Worm (Caenorhabditis elegans) whole organism, late embryonic: Measurements from ENCODE around the gene F44A6.4.

Experiments used
- C08G9.2 ChIP-seq: sonication (generic microtip); optimal IDR thresholded peaks from 2 replicates; lab custom pipeline; 2016; ENCODE audit warnings: mild to moderate bottlenecking, missing genetic modification characterization, moderate library complexity, missing compliant biosample characterization
- T23F11.4 ChIP-seq: fragments of 200-800 bp; sonication (Bioruptor generic); optimal IDR thresholded peaks from 2 replicates; lab custom pipeline; 2018; ENCODE audit warnings: mild to moderate bottlenecking, missing genetic modification characterization, missing compliant biosample characterization
- ceh-19 ChIP-seq: fragments of 200-800 bp; sonication (Bioruptor generic); optimal IDR thresholded peaks from 2 replicates; lab custom pipeline; 2018; ENCODE audit warnings: mild to moderate bottlenecking, missing genetic modification characterization, missing compliant biosample characterization
- ceh-22 ChIP-seq: sonication (generic microtip); optimal IDR thresholded peaks from 2 replicates; lab custom pipeline; 2017; ENCODE audit warnings: missing biosample characterization, missing genetic modification characterization
- ceh-31 ChIP-seq: sonication (generic microtip); optimal IDR thresholded peaks from 2 replicates; lab custom pipeline; 2016; ENCODE audit warnings: missing genetic modification characterization, missing compliant biosample characterization
- ceh-45 ChIP-seq: fragments of 200-800 bp; sonication (Bioruptor generic); IDR thresholded peaks from 2 replicates; pipeline ENCODE4 v1.3.6; 2022; ENCODE audit warnings: missing genetic modification reagents, missing genetic modification characterization, missing compliant biosample characterization
- ceh-6 ChIP-seq: fragments of 200-800 bp; sonication (Bioruptor generic); optimal IDR thresholded peaks from 2 replicates; lab custom pipeline; 2018; ENCODE audit warnings: mild to moderate bottlenecking, missing genetic modification characterization, missing compliant biosample characterization
- dmd-4 ChIP-seq: sonication (generic microtip); optimal IDR thresholded peaks from 2 replicates; lab custom pipeline; 2016; ENCODE audit warnings: borderline replicate concordance, missing genetic modification characterization, missing compliant biosample characterization
- elt-2 ChIP-seq: sonication (generic microtip); optimal IDR thresholded peaks from 2 replicates; lab custom pipeline; 2016; ENCODE audit warnings: missing genetic modification reagents, missing genetic modification characterization, missing compliant biosample characterization
- elt-4 ChIP-seq: sonication (generic microtip); optimal IDR thresholded peaks from 2 replicates; lab custom pipeline; 2016; ENCODE audit warnings: missing genetic modification characterization, missing compliant biosample characterization
- eyg-1 ChIP-seq: sonication (generic microtip); optimal IDR thresholded peaks from 2 replicates; lab custom pipeline; 2016; ENCODE audit warnings: missing genotype, missing genetic modification characterization, missing compliant biosample characterization
- fkh-6 ChIP-seq: sonication (generic microtip); optimal IDR thresholded peaks from 2 replicates; lab custom pipeline; 2016; ENCODE audit warnings: missing genetic modification characterization, missing compliant biosample characterization
- gmeb-2 ChIP-seq: sonication (generic microtip); optimal IDR thresholded peaks from 2 replicates; lab custom pipeline; 2016; ENCODE audit warnings: missing genetic modification characterization, inconsistent platforms, missing compliant biosample characterization
- hlh-15 ChIP-seq: sonication (generic microtip); optimal IDR thresholded peaks from 2 replicates; lab custom pipeline; 2016; ENCODE audit warnings: missing genetic modification characterization, missing compliant biosample characterization
- hlh-6 ChIP-seq: sonication (generic microtip); optimal IDR thresholded peaks from 2 replicates; lab custom pipeline; 2016; ENCODE audit warnings: missing genotype, missing genetic modification characterization, missing compliant biosample characterization
- hlh-8 ChIP-seq: sonication (generic microtip); optimal IDR thresholded peaks from 2 replicates; lab custom pipeline; 2016; ENCODE audit warnings: missing genotype, missing genetic modification characterization, missing compliant biosample characterization
- lim-6 ChIP-seq: sonication (generic microtip); optimal IDR thresholded peaks from 2 replicates; lab custom pipeline; 2016; ENCODE audit warnings: missing genetic modification characterization, missing compliant biosample characterization
- mec-3 ChIP-seq: sonication (generic microtip); optimal IDR thresholded peaks from 2 replicates; lab custom pipeline; 2016; ENCODE audit warnings: borderline replicate concordance, missing genetic modification characterization, missing compliant biosample characterization
- nhr-11 ChIP-seq: fragments of 150-350 bp; optimal IDR thresholded peaks from 2 replicates; lab custom pipeline; 2014; ENCODE audit warnings: missing biosample characterization, missing genetic modification characterization
- pag-3 ChIP-seq: sonication (generic microtip); optimal IDR thresholded peaks from 2 replicates; lab custom pipeline; 2016; ENCODE audit warnings: missing compliant biosample characterization, missing genetic modification characterization, borderline replicate concordance
- pat-9 ChIP-seq: fragments of 200-800 bp; sonication (Bioruptor generic); optimal IDR thresholded peaks from 2 replicates; lab custom pipeline; 2018; ENCODE audit warnings: mild to moderate bottlenecking, missing genetic modification characterization, moderate library complexity, missing compliant biosample characterization
- pax-1 ChIP-seq: fragments of 150-350 bp; optimal IDR thresholded peaks from 2 replicates; lab custom pipeline; 2014; ENCODE audit warnings: missing biosample characterization, missing genetic modification characterization
- pha-2 ChIP-seq: sonication (generic microtip); optimal IDR thresholded peaks from 2 replicates; lab custom pipeline; 2017; ENCODE audit warnings: mild to moderate bottlenecking, missing genetic modification characterization, missing compliant biosample characterization
- pha-4 ChIP-seq: fragments of 150-350 bp; optimal IDR thresholded peaks from 2 replicates; lab custom pipeline; 2018; ENCODE audit warnings: missing biosample characterization, missing genetic modification reagents, missing genetic modification characterization
- pqm-1 ChIP-seq: sonication (generic microtip); optimal IDR thresholded peaks from 2 replicates; lab custom pipeline; 2016; ENCODE audit warnings: missing genetic modification characterization, missing compliant biosample characterization
- sdc-2 ChIP-seq: sonication (generic microtip); optimal IDR thresholded peaks from 2 replicates; lab custom pipeline; 2016; ENCODE audit warnings: missing genotype, missing genetic modification characterization, missing compliant biosample characterization
- syd-9 ChIP-seq: sonication (generic microtip); optimal IDR thresholded peaks from 2 replicates; lab custom pipeline; 2016; ENCODE audit warnings: mild to moderate bottlenecking, missing genetic modification characterization, moderate library complexity, missing compliant biosample characterization
- tbx-2 ChIP-seq: sonication (generic microtip); optimal IDR thresholded peaks from 2 replicates; lab custom pipeline; 2016; ENCODE audit warnings: missing genetic modification characterization, missing compliant biosample characterization
- unc-3 ChIP-seq, 2 experiments: fragments of 200-800 bp in 1 of 2; sonication (Bioruptor generic) in 1 of 2; sonication (generic microtip) in 1 of 2; conservative IDR thresholded peaks in 1 of 2; optimal IDR thresholded peaks in 1 of 2; 2 replicates each; pipeline versions ENCODE4 v1.3.6 to Lab custom; 2016 to 2022; ENCODE audit warnings: missing compliant biosample characterization in 2 of 2, missing genetic modification characterization in 2 of 2, missing genetic modification reagents in 1 of 2
- unc-42 ChIP-seq: sonication (generic microtip); optimal IDR thresholded peaks from 2 replicates; lab custom pipeline; 2016; ENCODE audit warnings: missing genotype, missing genetic modification characterization, missing compliant biosample characterization
- unc-55 ChIP-seq: sonication (generic microtip); optimal IDR thresholded peaks from 2 replicates; lab custom pipeline; 2017; ENCODE audit warnings: missing biosample characterization, missing genetic modification reagents, missing genetic modification characterization
- zip-5 ChIP-seq: sonication (generic microtip); optimal IDR thresholded peaks from 2 replicates; lab custom pipeline; 2016; ENCODE audit warnings: missing genetic modification characterization, missing compliant biosample characterization
- ztf-16 ChIP-seq: sonication (generic microtip); optimal IDR thresholded peaks from 2 replicates; lab custom pipeline; 2017; ENCODE audit warnings: missing genetic modification characterization, missing compliant biosample characterization

Gene F44A6.4

DNA sequence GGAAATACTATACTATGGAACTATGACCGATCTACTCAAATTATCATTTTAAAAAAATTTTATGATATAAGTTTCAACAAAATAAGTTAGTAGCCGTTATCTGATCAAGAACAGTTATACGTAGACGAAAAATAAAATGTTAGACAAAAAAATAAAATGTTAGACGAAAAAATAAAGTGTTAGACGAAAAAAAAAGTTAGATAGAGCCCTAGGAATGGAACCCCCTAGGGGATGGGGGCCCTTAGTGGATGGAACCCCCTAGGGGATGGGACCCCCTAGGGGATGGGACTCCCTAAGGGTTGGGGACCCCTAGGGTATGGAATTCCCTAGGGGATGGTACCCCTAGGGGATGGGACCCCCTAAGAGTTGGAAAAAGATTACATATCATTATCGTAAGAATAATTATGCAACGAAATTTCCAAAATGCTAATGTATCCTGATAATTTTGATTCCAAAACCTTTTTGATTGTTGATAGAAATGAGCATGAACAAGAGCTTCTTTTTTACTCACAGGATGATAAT lies 4.0 kb upstream of the F44A6.4 start:
- TF ChIP-seq zip-5 (tag; lab: Kevin White, UChicago) (no peak), unc-3 (GFP tag; conservative IDR thresholded peaks at IDR 0.05; lab: Robert Waterston, UW) (no peak), unc-3 (tag; optimal IDR thresholded peaks at IDR 0.05; lab: Kevin White, UChicago) (peak; percentile 61)
- TF ChIP-seq, all 69 proteins: peak for 1

DNA sequence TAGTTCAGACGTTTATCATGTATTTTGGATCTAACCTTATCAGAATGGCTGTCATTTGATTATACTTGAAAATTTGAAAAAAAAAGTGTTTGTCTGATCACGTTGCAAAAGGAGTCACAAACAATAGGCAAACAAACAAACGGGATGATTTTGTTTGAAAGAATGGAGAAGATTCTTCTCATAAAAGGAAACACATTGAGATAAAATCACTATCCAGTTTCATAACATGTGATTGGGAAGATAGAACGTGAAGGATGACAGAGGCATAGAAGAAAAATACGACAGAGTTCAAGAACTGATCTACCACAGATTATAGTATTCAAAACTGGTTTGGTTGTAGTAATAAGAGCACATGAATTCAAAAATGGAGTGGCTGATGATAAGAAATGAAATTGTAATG lies 3.5 kb upstream of the F44A6.4 start, which contains the start of gene F44A6.5:
TSS of gene F44A6.5 (minus strand) at position 151 of the 400 bp plus-strand sequence.
- no peak for TF ChIP-seq tbx-2 (tag; lab: Kevin White, UChicago)
- TF ChIP-seq sdc-2 (tag; lab: Kevin White, UChicago): no peak
- no peak for TF ChIP-seq elt-4
- TF ChIP-seq, all 69 proteins: peak for 0

DNA sequence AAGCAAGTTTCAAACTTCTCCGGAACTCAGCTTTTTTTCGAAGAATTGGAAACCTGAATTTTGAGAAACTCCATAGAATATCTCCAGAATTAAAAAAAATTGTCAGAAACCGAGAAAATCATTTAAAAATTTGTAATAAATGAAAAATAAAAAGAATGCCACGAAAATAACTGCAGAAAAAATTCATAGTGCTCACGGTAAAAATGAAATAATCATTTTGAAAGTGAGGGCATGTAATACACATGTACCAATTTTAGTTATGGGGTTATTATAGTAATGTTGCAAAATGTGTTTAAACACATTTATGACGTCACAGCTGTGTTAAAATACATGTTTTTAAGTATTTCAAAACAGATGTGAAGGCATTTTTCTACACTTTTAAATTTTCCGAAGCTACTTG lies 1.6 kb upstream of the F44A6.4 start:
- TF ChIP-seq sdc-2 (tag; lab: Kevin White, UChicago) (no peak), hlh-8 (tag; lab: Kevin White, UChicago) (no peak), nhr-11 (tag; lab: Kevin White, UChicago) (no peak), hlh-15 (tag; lab: Kevin White, UChicago) (no peak), pha-2 (tag; lab: Kevin White, UChicago) (no peak), pag-3 (no peak), tbx-2 (tag; lab: Kevin White, UChicago) (no peak), ceh-6 (no peak), elt-2 (no peak), fkh-6 (no peak), unc-42 (tag; lab: Kevin White, UChicago) (no peak), ceh-19 (no peak), ceh-31 (no peak)
- TF ChIP-seq, all 69 proteins: peak for 0

DNA sequence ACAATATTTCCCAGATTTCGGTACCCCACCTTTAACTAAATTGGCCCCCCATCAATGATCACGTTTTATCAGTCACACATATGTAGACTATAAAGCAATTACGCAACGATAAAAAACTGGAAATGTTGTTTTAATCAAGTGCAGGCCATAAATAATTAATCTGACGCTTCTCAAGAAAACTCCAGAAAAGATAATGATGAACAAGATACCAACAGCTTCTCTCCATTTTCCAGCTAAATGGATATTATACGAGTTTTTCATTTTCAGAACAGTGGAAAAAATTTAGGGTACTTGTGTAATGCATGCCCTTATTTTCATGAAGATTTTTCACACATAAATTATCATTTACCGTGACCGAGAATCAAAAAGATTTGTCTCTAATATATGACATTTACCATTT lies 1.0 kb upstream of the F44A6.4 start:
- TF ChIP-seq lim-6 (tag; lab: Kevin White, UChicago) (no peak), pha-4 (no peak), pha-2 (tag; lab: Kevin White, UChicago) (no peak), ceh-22 (tag; lab: Kevin White, UChicago) (no peak), ceh-45 (no peak), elt-2 (peak; percentile 52)

ce11 chrX:10212469-10212868 lies 2.8 kb downstream of the F44A6.4 start, which contains the start of gene F44A6.3:
TSS of gene F44A6.3 (plus strand) at chrX:10212769.
- TF ChIP-seq ceh-31 (no peak), dmd-4 (no peak), gmeb-2 (tag; lab: Kevin White, UChicago) (no peak), unc-55 (no peak), ztf-16 (no peak), elt-4 (no peak), ceh-19 (no peak), nhr-11 (tag; lab: Kevin White, UChicago) (no peak), elt-2 (no peak), C08G9.2 (tag; lab: Kevin White, UChicago) (no peak), mec-3 (tag; lab: Kevin White, UChicago) (no peak), pqm-1 (tag; lab: Kevin White, UChicago) (no peak), T23F11.4 (GFP tag; lab: Kevin White, UChicago) (no peak), pha-2 (tag; lab: Kevin White, UChicago) (no peak), pax-1 (tag; lab: Kevin White, UChicago) (no peak), eyg-1 (tag; lab: Kevin White, UChicago) (no peak), tbx-2 (tag; lab: Kevin White, UChicago) (no peak)

DNA sequence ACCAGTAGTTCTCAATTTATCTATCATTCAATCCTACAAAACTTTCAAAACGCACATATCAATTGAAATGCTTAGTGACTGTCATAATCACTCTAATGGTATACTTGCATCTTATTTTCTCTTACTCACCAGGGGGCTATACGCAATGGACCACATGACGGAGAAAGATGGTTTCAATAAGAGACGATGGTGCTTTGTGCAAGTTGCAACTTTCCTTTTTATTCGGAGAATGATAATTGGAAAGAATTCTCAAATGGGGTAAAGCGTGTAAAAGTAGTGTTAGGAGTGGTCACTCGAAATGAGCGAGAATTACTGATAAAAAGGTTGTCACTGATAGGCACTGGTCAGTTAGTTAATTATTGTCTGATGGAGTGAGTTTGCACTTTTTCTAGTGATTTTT lies 6.8 kb downstream of the F44A6.4 start:
- TF ChIP-seq sdc-2 (tag; lab: Kevin White, UChicago) (no peak), hlh-6 (no peak), syd-9 (tag; lab: Kevin White, UChicago) (no peak), ceh-22 (tag; lab: Kevin White, UChicago) (no peak), pat-9 (tag; lab: Kevin White, UChicago) (no peak), elt-4 (no peak), elt-2 (peak; percentile 27)
